Fruit fly (Drosophila melanogaster): ENCODE results near the gene Myo61F.

Myo61F gene

dm6 chr3L:1300076-1300635, 18.1 kb upstream of the Myo61F start (continued):
- no peak for TF ChIP-seq bigmax (GFP tag; optimal IDR thresholded peaks at IDR 0.05)
- peak; percentile 88 for TF ChIP-seq CoRest (tag; optimal IDR thresholded peaks at IDR 0.05)
- no peak for TF ChIP-seq Atf3 (GFP tag; optimal IDR thresholded peaks at IDR 0.05)
- peak; percentile 80 for TF ChIP-seq Six4 (GFP tag; optimal IDR thresholded peaks at IDR 0.05)
- peak; percentile 90 for TF ChIP-seq ci (GFP tag; IDR thresholded peaks at IDR 0.05)
- no peak for TF ChIP-seq Bgb (GFP tag; IDR thresholded peaks at IDR 0.05; ENCODE audit: partially characterized antibody)
- peak; percentile 28 for TF ChIP-seq CG18011 (GFP tag; optimal IDR thresholded peaks at IDR 0.05)
- TF ChIP-seq dan (GFP tag; IDR thresholded peaks at IDR 0.05), result no peak
- peak; percentile 65 for TF ChIP-seq danr (GFP tag; IDR thresholded peaks at IDR 0.05)
- TF ChIP-seq Hmx (GFP tag; optimal IDR thresholded peaks at IDR 0.05), result no peak
- peak; percentile 30 for TF ChIP-seq CG13296 (GFP tag; optimal IDR thresholded peaks at IDR 0.05)
- peak; percentile 29 for TF ChIP-seq fd3F (GFP tag; optimal IDR thresholded peaks at IDR 0.05)
- peak; percentile 27 to 82 for TF ChIP-seq Hr51 (GFP tag; optimal IDR thresholded peaks at IDR 0.05)
- TF ChIP-seq lbe (GFP tag; optimal IDR thresholded peaks at IDR 0.05), result peak; percentile 79
- TF ChIP-seq CG10147 (GFP tag; optimal IDR thresholded peaks at IDR 0.05), result peak; percentile 75
- TF ChIP-seq CG15601 (tag; optimal IDR thresholded peaks at IDR 0.05), result peak; percentile 86
- peak; percentile 92 for TF ChIP-seq grau (tag; optimal IDR thresholded peaks at IDR 0.05)
- no peak for TF ChIP-seq Sry-β (GFP tag; optimal IDR thresholded peaks at IDR 0.05)
- no peak for TF ChIP-seq pan (optimal IDR thresholded peaks at IDR 0.05)
- TF ChIP-seq pan (GFP tag; optimal IDR thresholded peaks at IDR 0.05 in 1 of 2, IDR thresholded peaks at IDR 0.05 in 1 of 2), result peak in 1 of 2 experiments; percentile 82
- TF ChIP-seq hb (GFP tag; IDR thresholded peaks at IDR 0.05; ENCODE audit: partially characterized antibody), result no peak
- TF ChIP-seq CG12236 (GFP tag; optimal IDR thresholded peaks at IDR 0.05), result peak; percentile 4
- TF ChIP-seq Dref (GFP tag; IDR thresholded peaks at IDR 0.05), result no peak
- peak; percentile 79 for TF ChIP-seq dysf (GFP tag; IDR thresholded peaks at IDR 0.05)
- TF ChIP-seq nerfin-2 (GFP tag; IDR thresholded peaks at IDR 0.05; ENCODE audit: partially characterized antibody), result no peak
- no peak for TF ChIP-seq shn (GFP tag; optimal IDR thresholded peaks at IDR 0.05)
- TF ChIP-seq CG10366 (GFP tag; IDR thresholded peaks at IDR 0.05), result peak; percentile 79
- no peak; the same call in none of the 2 replicates for TF ChIP-seq sens-2 (GFP tag; IDR thresholded peaks at IDR 0.05)
- peak; percentile 66 for TF ChIP-seq CG12769 (tag; optimal IDR thresholded peaks at IDR 0.05)
- TF ChIP-seq rib (GFP tag; IDR thresholded peaks at IDR 0.05), result no peak; the same call in 1 of the 2 replicates
- TF ChIP-seq CG3281 (GFP tag; optimal IDR thresholded peaks at IDR 0.05), result peak; percentile 84
- TF ChIP-seq abd-A (tag; optimal IDR thresholded peaks at IDR 0.05), result no peak
- peak; percentile 92 for TF ChIP-seq row (GFP tag; IDR thresholded peaks at IDR 0.05)
- TF ChIP-seq CG6683 (GFP tag; optimal IDR thresholded peaks at IDR 0.05), result peak; percentile 32
- TF ChIP-seq unc-4 (GFP tag; IDR thresholded peaks at IDR 0.05; ENCODE audit: partially characterized antibody), result no peak
- peak; percentile 75 for TF ChIP-seq CG12659 (GFP tag; optimal IDR thresholded peaks at IDR 0.05)
- peak in 1 of 2 experiments; percentile 91 for TF ChIP-seq bsh (GFP tag; optimal IDR thresholded peaks at IDR 0.05)
- TF ChIP-seq Hey (tag; optimal IDR thresholded peaks at IDR 0.05), result no peak
- peak; percentile 53; the same call in 2 of the 3 replicates for TF ChIP-seq Aef1 (GFP tag; IDR thresholded peaks at IDR 0.05)
- TF ChIP-seq fd96Cb (tag; optimal IDR thresholded peaks at IDR 0.05), result peak; percentile 85
- TF ChIP-seq CG15011 (GFP tag; optimal IDR thresholded peaks at IDR 0.05), result peak; percentile 79

Data from whole organism, embryonic.